Worm (Caenorhabditis elegans) whole organism, L1 larva: ENCODE results near the gene srv-12.

Source experiments
- alr-1 ChIP-seq: fragments of 200-800 bp; sonication (Bioruptor generic); optimal IDR thresholded peaks from 2 replicates; lab custom pipeline; 2018; ENCODE audit warnings: borderline replicate concordance, mild to moderate bottlenecking, missing genetic modification characterization, missing compliant biosample characterization
- lsy-2 ChIP-seq, 2 experiments: fragments of 150-350 bp; optimal IDR thresholded peaks; 2 replicates each; lab custom pipeline; 2014; ENCODE audit warnings: missing biosample characterization in 2 of 2, missing genetic modification characterization in 2 of 2
- pqm-1 ChIP-seq: sonication (generic microtip); optimal IDR thresholded peaks from 3 replicates; lab custom pipeline; 2017; ENCODE audit warnings: missing biosample characterization, missing genetic modification characterization

ce11 chrIV:10051088-10051487, 2.4 kb downstream of the srv-12 start, which contains the start of gene T04B2.8:
- TF ChIP-seq pqm-1 (no peak), alr-1 (no peak), lsy-2 (tag; optimal IDR thresholded peaks at IDR 0.05; lab: Kevin White, UChicago) (no peak)
